Worm (Caenorhabditis elegans): ENCODE measurements around the gene ttr-13.

DNA sequence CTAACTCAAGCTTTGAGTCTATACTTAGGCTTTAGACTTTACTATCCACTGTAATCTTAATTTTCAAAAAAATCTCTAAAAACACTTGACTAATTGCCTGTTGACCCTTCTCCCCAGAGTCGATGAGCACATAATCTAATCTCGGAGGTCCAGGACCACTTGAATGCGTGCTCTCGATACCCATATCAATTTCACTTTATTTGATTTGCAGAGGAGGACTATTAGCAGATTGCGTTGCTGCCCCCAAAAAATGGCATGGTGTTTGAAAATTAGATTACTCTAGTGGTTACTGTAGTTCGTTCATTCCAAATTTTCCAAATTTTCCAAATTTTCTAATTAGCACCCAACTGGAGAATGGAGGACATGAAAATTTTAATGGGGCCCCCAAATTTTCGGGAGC, 8.7 kb upstream of the ttr-13 start:
- TF ChIP-seq nhr-11 (tag; optimal IDR thresholded peaks at IDR 0.05) (no peak), jun-1 (tag; optimal IDR thresholded peaks at IDR 0.05) (no peak), unc-39 (tag; optimal IDR thresholded peaks at IDR 0.05) (no peak), snpc-4 (tag; optimal IDR thresholded peaks at IDR 0.05) (no peak), skn-1 (tag; optimal IDR thresholded peaks at IDR 0.05) (no peak), hlh-11 (tag; optimal IDR thresholded peaks at IDR 0.05) (no peak), nhr-237 (tag; optimal IDR thresholded peaks at IDR 0.05) (no peak), dve-1 (tag; optimal IDR thresholded peaks at IDR 0.05; ENCODE audit: insufficient read depth) (no peak), ceh-32 (tag; optimal IDR thresholded peaks at IDR 0.05; ENCODE audit: poor library complexity) (no peak), ZK337.2 (GFP tag; IDR thresholded peaks at IDR 0.05) (no peak)
